Fruit fly (Drosophila melanogaster) whole organism, embryonic: ENCODE data around the gene TRAM.

Experiments
- Adf1 ChIP-seq: fragments of 200-800 bp; sonication (Bioruptor generic); IDR thresholded peaks from 2 replicates; pipeline ENCODE4 v1.3.6; 2022; ENCODE audit warnings: missing biosample characterization, missing genetic modification characterization
- CG13624 ChIP-seq: fragments of 200-800 bp; sonication (Bioruptor generic); optimal IDR thresholded peaks from 2 replicates; lab custom pipeline; 2016; ENCODE audit warnings: missing biosample characterization, missing genetic modification characterization
- CG14441 ChIP-seq: fragments of 200-800 bp; sonication (Bioruptor generic); IDR thresholded peaks from 2 replicates; pipeline ENCODE4 v1.3.6; 2022; ENCODE audit warnings: missing biosample characterization, missing genetic modification characterization
- CG14667 ChIP-seq: fragments of 200-800 bp; sonication (Bioruptor generic); IDR thresholded peaks from 2 replicates; pipeline ENCODE4 v1.3.6; 2022; ENCODE audit warnings: missing biosample characterization, missing genetic modification characterization
- CG1529 ChIP-seq: fragments of 200-800 bp; sonication (Bioruptor generic); optimal IDR thresholded peaks from 3 replicates; lab custom pipeline; 2018; ENCODE audit warnings: missing biosample characterization, missing genetic modification characterization
- CG17385 ChIP-seq: fragments of 200-800 bp; sonication (Bioruptor generic); optimal IDR thresholded peaks from 3 replicates; lab custom pipeline; 2018; ENCODE audit warnings: missing biosample characterization, mild to moderate bottlenecking, missing genetic modification characterization
- CG18011 ChIP-seq: fragments of 200-800 bp; sonication (Bioruptor generic); optimal IDR thresholded peaks from 2 replicates; lab custom pipeline; 2017; ENCODE audit warnings: missing biosample characterization, missing genetic modification characterization, mild to moderate bottlenecking, moderate library complexity, missing genotype
- CG30431 ChIP-seq: fragments of 200-800 bp; sonication (Bioruptor generic); optimal IDR thresholded peaks from 2 replicates; lab custom pipeline; 2017; ENCODE audit warnings: missing biosample characterization, missing genetic modification characterization
- CG3065 ChIP-seq: fragments of 200-800 bp; sonication (Bioruptor generic); optimal IDR thresholded peaks from 2 replicates; lab custom pipeline; 2016; ENCODE audit warnings: missing biosample characterization, missing genetic modification characterization
- CG3163 ChIP-seq: fragments of 200-800 bp; sonication (Bioruptor generic); optimal IDR thresholded peaks from 3 replicates; lab custom pipeline; 2016; ENCODE audit warnings: missing biosample characterization, missing genetic modification characterization
- CG4360 ChIP-seq: fragments of 200-800 bp; sonication (Bioruptor generic); IDR thresholded peaks from 2 replicates; pipeline ENCODE4 v1.3.6; 2022; ENCODE audit warnings: missing biosample characterization, missing genetic modification characterization
- CG5180 ChIP-seq: fragments of 200-800 bp; sonication (Bioruptor generic); optimal IDR thresholded peaks from 3 replicates; lab custom pipeline; 2017; ENCODE audit warnings: missing biosample characterization, missing genetic modification characterization, mild to moderate bottlenecking, moderate library complexity, missing genetic modification reagents
- CG6272 ChIP-seq: fragments of 200-800 bp; sonication (Bioruptor generic); IDR thresholded peaks from 2 replicates; pipeline ENCODE4 v1.3.6; 2022; ENCODE audit warnings: missing biosample characterization, missing genetic modification characterization
- CG7372 ChIP-seq: fragments of 200-800 bp; sonication (Bioruptor generic); IDR thresholded peaks from 2 replicates; pipeline ENCODE4 v1.3.6; 2022; ENCODE audit warnings: missing biosample characterization, missing genetic modification characterization
- Hr78 ChIP-seq, 2 experiments: fragments of 200-800 bp in 1 of 2; fragments of >200 bp in 1 of 2; sonication (Bioruptor generic) in 1 of 2; optimal IDR thresholded peaks; 2 replicates each; lab custom pipeline; 2017 to 2019; ENCODE audit warnings: missing biosample characterization in 2 of 2, missing genetic modification characterization in 2 of 2, mild to moderate bottlenecking in 1 of 2, moderate library complexity in 1 of 2
- NC2α ChIP-seq: fragments of 200-800 bp; sonication (Bioruptor generic); optimal IDR thresholded peaks from 2 replicates; lab custom pipeline; 2016; ENCODE audit warnings: missing biosample characterization, missing genetic modification characterization
- Nf-YB ChIP-seq: fragments of 200-800 bp; sonication (Bioruptor generic); optimal IDR thresholded peaks from 3 replicates; lab custom pipeline; 2019; ENCODE audit warnings: missing biosample characterization, mild to moderate bottlenecking, missing genetic modification characterization, moderate library complexity
- Poxn ChIP-seq: fragments of 200-800 bp; sonication (Bioruptor generic); IDR thresholded peaks from 2 replicates; pipeline ENCODE4 v1.3.6; 2022; ENCODE audit warnings: missing biosample characterization, missing genetic modification characterization
- Usf ChIP-seq: fragments of 200-800 bp; sonication (Bioruptor generic); optimal IDR thresholded peaks from 2 replicates; lab custom pipeline; 2017; ENCODE audit warnings: missing genotype, missing biosample characterization, missing genetic modification characterization
- ap ChIP-seq: fragments of 200-800 bp; sonication (Bioruptor generic); IDR thresholded peaks from 2 replicates; pipeline ENCODE4 v1.3.6; 2022; ENCODE audit warnings: missing biosample characterization, missing genetic modification characterization
- bbx ChIP-seq: fragments of 200-800 bp; sonication (Bioruptor generic); IDR thresholded peaks from 2 replicates; pipeline ENCODE4 v1.3.6; 2022; ENCODE audit warnings: missing biosample characterization, missing genetic modification characterization; ENCODE audit not compliant: partially characterized antibody
- cas ChIP-seq: fragments of 200-800 bp; sonication (Bioruptor generic); IDR thresholded peaks from 2 replicates; pipeline ENCODE4 v1.3.6; 2022; ENCODE audit warnings: missing biosample characterization, missing genetic modification characterization
- croc ChIP-seq: fragments of 200-800 bp; sonication (Bioruptor generic); conservative IDR thresholded peaks from 3 replicates; pipeline ENCODE4 v1.3.6; 2022; ENCODE audit warnings: missing biosample characterization, missing genetic modification characterization
- crp ChIP-seq, 2 experiments: fragments of 200-800 bp; sonication (Bioruptor generic); optimal IDR thresholded peaks; 2 replicates in 1 of 2; 3 replicates in 1 of 2; lab custom pipeline; 2017; ENCODE audit warnings: missing biosample characterization in 2 of 2, missing genetic modification characterization in 2 of 2, mild to moderate bottlenecking in 1 of 2, moderate library complexity in 1 of 2
- cwo ChIP-seq: fragments of 200-800 bp; sonication (Bioruptor generic); optimal IDR thresholded peaks from 3 replicates; lab custom pipeline; 2017; ENCODE audit warnings: missing biosample characterization, missing genetic modification characterization, mild to moderate bottlenecking, moderate library complexity, missing genetic modification reagents
- dan ChIP-seq: fragments of 200-800 bp; sonication (Bioruptor generic); IDR thresholded peaks from 2 replicates; pipeline ENCODE4 v1.3.6; 2022; ENCODE audit warnings: missing biosample characterization, missing genetic modification characterization
- dysf ChIP-seq: fragments of 200-800 bp; sonication (Bioruptor generic); IDR thresholded peaks from 3 replicates; pipeline ENCODE4 v1.3.6; 2022; ENCODE audit warnings: missing biosample characterization, missing genetic modification characterization
- fd96Cb ChIP-seq: fragments of 200-800 bp; sonication (Bioruptor generic); optimal IDR thresholded peaks from 2 replicates; lab custom pipeline; 2018; ENCODE audit warnings: missing biosample characterization, mild to moderate bottlenecking, missing genetic modification characterization, moderate library complexity
- gcm ChIP-seq: fragments of 200-800 bp; sonication (Bioruptor generic); optimal IDR thresholded peaks from 2 replicates; lab custom pipeline; 2019; ENCODE audit warnings: missing biosample characterization, mild to moderate bottlenecking, missing genetic modification characterization, moderate library complexity
- jigr1 ChIP-seq: fragments of 200-800 bp; sonication (Bioruptor generic); IDR thresholded peaks from 3 replicates; pipeline ENCODE4 v1.3.6; 2022; ENCODE audit warnings: missing biosample characterization, missing genetic modification characterization
- knrl ChIP-seq: fragments of 200-800 bp; sonication (Bioruptor generic); IDR thresholded peaks from 3 replicates; pipeline ENCODE4 v1.3.6; 2022; ENCODE audit warnings: missing biosample characterization, missing genetic modification characterization; ENCODE audit not compliant: partially characterized antibody
- lmd ChIP-seq: fragments of 200-800 bp; sonication (Bioruptor generic); IDR thresholded peaks from 2 replicates; pipeline ENCODE4 v1.3.6; 2022; ENCODE audit warnings: missing biosample characterization, missing genetic modification characterization
- nom ChIP-seq: fragments of 200-800 bp; sonication (Bioruptor generic); optimal IDR thresholded peaks from 2 replicates; lab custom pipeline; 2017; ENCODE audit warnings: missing biosample characterization, missing genetic modification characterization, mild to moderate bottlenecking, moderate library complexity, missing genetic modification reagents
- oc ChIP-seq: fragments of 200-800 bp; sonication (Bioruptor generic); optimal IDR thresholded peaks from 2 replicates; lab custom pipeline; 2018; ENCODE audit warnings: missing biosample characterization, mild to moderate bottlenecking, missing genetic modification characterization, moderate library complexity
- repo ChIP-seq: fragments of 200-800 bp; sonication (Bioruptor generic); optimal IDR thresholded peaks from 2 replicates; lab custom pipeline; 2016; ENCODE audit warnings: missing biosample characterization, missing genetic modification characterization
- ro ChIP-seq: fragments of 200-800 bp; sonication (Bioruptor generic); IDR thresholded peaks from 2 replicates; pipeline ENCODE4 v1.3.6; 2022; ENCODE audit warnings: missing biosample characterization, missing genetic modification characterization
- sc ChIP-seq, 3 experiments: fragments of >200 bp in 2 of 3; fragments of 200-800 bp in 1 of 3; sonication (Bioruptor generic) in 1 of 3; optimal IDR thresholded peaks; 2 replicates in 2 of 3; 3 replicates in 1 of 3; lab custom pipeline; 2017; ENCODE audit warnings: mild to moderate bottlenecking in 1 of 3, missing biosample characterization in 1 of 3, missing genetic modification characterization in 1 of 3, missing genetic modification reagents in 1 of 3
- scrt ChIP-seq: fragments of 200-800 bp; sonication (Bioruptor generic); optimal IDR thresholded peaks from 2 replicates; lab custom pipeline; 2018; ENCODE audit warnings: missing biosample characterization, mild to moderate bottlenecking, missing genetic modification characterization, moderate library complexity
- shn ChIP-seq: fragments of 200-800 bp; sonication (Bioruptor generic); optimal IDR thresholded peaks from 3 replicates; lab custom pipeline; 2016; ENCODE audit warnings: missing biosample characterization, missing genetic modification characterization
- slou ChIP-seq: fragments of 200-800 bp; sonication (Bioruptor generic); optimal IDR thresholded peaks from 3 replicates; lab custom pipeline; 2016; ENCODE audit warnings: missing biosample characterization, missing genetic modification characterization
- sna ChIP-seq: fragments of 200-800 bp; sonication (Bioruptor generic); IDR thresholded peaks from 2 replicates; pipeline ENCODE4 v1.3.6; 2022; ENCODE audit warnings: missing biosample characterization, missing genetic modification characterization; ENCODE audit not compliant: partially characterized antibody
- sqz ChIP-seq: fragments of 200-800 bp; sonication (Bioruptor generic); optimal IDR thresholded peaks from 3 replicates; lab custom pipeline; 2018; ENCODE audit warnings: missing biosample characterization, mild to moderate bottlenecking, missing genetic modification characterization
- usp ChIP-seq: fragments of >200 bp; optimal IDR thresholded peaks from 2 replicates; lab custom pipeline; 2017; ENCODE audit warnings: missing biosample characterization, missing genetic modification characterization
- yki ChIP-seq: fragments of >200 bp; optimal IDR thresholded peaks from 3 replicates; lab custom pipeline; 2018
- z ChIP-seq: fragments of 200-800 bp; sonication (Bioruptor generic); IDR thresholded peaks from 3 replicates; pipeline ENCODE4 v1.3.6; 2022; ENCODE audit warnings: missing biosample characterization, missing genetic modification characterization

TRAM gene

DNA sequence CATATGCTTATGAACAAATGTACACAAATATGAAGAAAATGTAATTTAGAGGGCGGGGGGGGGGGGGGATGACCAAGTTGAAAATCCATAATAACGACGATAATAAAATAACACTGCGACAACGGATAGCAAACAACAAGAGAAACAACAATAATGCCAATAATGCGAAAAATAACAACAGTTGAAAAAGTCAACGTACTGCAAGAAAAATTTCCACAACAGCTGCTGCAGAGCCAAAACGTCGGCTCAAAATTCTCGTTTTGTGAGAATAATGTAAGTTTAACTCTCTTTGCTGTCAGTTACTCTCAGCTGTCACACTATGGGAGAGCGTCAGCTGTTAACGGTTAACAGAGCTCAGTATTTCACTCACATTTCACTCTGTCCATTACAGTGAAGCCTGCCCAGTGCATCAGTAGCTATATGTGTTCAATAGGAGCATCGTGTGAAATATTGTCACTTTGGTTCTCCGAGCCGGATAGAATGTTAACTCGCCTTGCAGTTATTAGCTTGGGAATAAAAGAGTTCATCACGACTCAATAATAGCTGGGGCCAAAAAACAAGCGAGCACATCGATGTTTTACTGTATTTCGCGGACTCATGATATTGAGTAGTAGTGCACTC, 34.2 kb upstream of the TRAM start (continued):
- TF ChIP-seq usp (GFP tag; lab: Kevin White, UChicago) (no peak), knrl (GFP tag; lab: Robert Waterston, UW) (no peak), CG14441 (peak; percentile 87), ap (GFP tag; lab: Robert Waterston, UW) (peak; percentile 74), CG6272 (GFP tag; lab: Robert Waterston, UW) (peak; percentile 55; the same call in 1 of the 2 replicates), dan (GFP tag; lab: Robert Waterston, UW) (peak; percentile 23; the same call in 1 of the 2 replicates), oc (tag; lab: Kevin White, UChicago) (peak; percentile 68), NC2α (GFP tag; lab: Kevin White, UChicago) (peak; percentile 44), shn (GFP tag; lab: Kevin White, UChicago) (peak; percentile 78), CG18011 (GFP tag; lab: Kevin White, UChicago) (peak; percentile 56), Usf (GFP tag; lab: Kevin White, UChicago) (peak; percentile 22), repo (GFP tag; lab: Kevin White, UChicago) (peak; percentile 60), CG7372 (GFP tag; lab: Robert Waterston, UW) (peak; percentile 74), ro (peak; percentile 63; the same call in 1 of the 2 replicates), Nf-YB (GFP tag; lab: Kevin White, UChicago) (peak; percentile 42), gcm (GFP tag; lab: Kevin White, UChicago) (peak; percentile 69), CG30431 (GFP tag; lab: Kevin White, UChicago) (peak; percentile 67), sc (optimal IDR thresholded peaks at IDR 0.05; lab: Kevin White, UChicago) (no peak), sc (GFP tag; optimal IDR thresholded peaks at IDR 0.05; lab: Kevin White, UChicago) (peak; percentile 27), lmd (GFP tag; lab: Robert Waterston, UW) (peak; percentile 81)

DNA sequence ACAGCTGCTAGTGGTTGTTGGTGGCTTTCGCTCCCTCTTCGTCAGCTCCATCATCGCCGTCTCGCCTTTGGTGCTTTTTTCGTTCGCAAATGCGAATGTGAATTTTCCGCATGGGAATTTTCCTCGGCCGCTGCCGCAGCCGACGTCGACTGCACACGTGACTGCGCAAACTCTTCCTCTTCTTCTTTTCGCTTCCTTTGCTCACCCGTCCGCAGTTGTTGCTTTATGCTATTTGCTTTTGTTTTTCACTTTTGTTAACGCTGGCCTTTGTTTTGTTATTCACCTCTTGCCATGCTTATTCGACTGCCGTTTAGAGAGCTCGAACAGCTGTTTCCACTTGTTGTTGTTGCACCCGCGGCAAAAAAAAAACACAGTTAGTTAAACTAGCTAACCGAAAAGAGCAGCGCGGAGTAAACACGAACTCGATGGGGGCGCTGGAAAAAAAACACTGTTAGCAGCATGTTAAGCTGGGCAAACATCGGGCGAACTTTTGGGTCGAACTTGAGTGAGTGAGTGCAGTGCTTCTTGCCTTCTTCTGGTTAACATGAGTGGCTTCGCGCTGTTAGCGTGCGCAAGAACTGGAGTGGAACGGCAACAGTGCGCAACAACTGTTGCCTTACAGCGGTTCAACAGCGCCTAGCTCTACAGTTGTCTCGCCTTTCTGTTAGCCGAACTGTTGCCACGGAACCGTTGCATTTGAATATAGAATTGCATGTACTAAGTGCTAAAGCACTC, 26.1 kb upstream of the TRAM start:
- TF ChIP-seq CG5180, result peak; percentile 92
- TF ChIP-seq CG13624, result no peak
- no peak for TF ChIP-seq fd96Cb
- peak; percentile 3 for TF ChIP-seq nom (GFP tag; lab: Kevin White, UChicago)
- TF ChIP-seq CG3065 (GFP tag; lab: Kevin White, UChicago), result no peak
- no peak for TF ChIP-seq CG1529
- TF ChIP-seq croc (GFP tag; lab: Robert Waterston, UW), result no peak
- no peak for TF ChIP-seq cas
- TF ChIP-seq sqz (GFP tag; lab: Kevin White, UChicago), result peak; percentile 88
- TF ChIP-seq dysf (GFP tag; lab: Robert Waterston, UW), result no peak
- TF ChIP-seq crp (GFP tag; optimal IDR thresholded peaks at IDR 0.05; lab: Kevin White, UChicago), result peak in 1 of 2 experiments; percentile 36
- TF ChIP-seq jigr1 (GFP tag; lab: Robert Waterston, UW), result no peak
- TF ChIP-seq bbx (GFP tag; lab: Robert Waterston, UW), result 0 out of 2 replicates have a peak, but pooled peaks have one; percentile 13
- peak; percentile 50 for TF ChIP-seq scrt (GFP tag; lab: Kevin White, UChicago)
- 0 out of 2 replicates have a peak, but pooled peaks have one; percentile 19 for TF ChIP-seq sna
- TF ChIP-seq cwo, result peak; percentile 59
- no peak for TF ChIP-seq Poxn
- peak; percentile 50; the same call in 1 of the 2 replicates for TF ChIP-seq CG4360 (GFP tag; lab: Robert Waterston, UW)
- no peak for TF ChIP-seq slou (GFP tag; lab: Kevin White, UChicago)
- peak; percentile 78 for TF ChIP-seq Adf1 (GFP tag; lab: Robert Waterston, UW)
- TF ChIP-seq Hr78 (GFP tag; optimal IDR thresholded peaks at IDR 0.05; lab: Kevin White, UChicago), result peak in 1 of 2 experiments; percentile 1
- TF ChIP-seq z (GFP tag; lab: Robert Waterston, UW), result peak; percentile 96
- TF ChIP-seq CG3163 (GFP tag; lab: Kevin White, UChicago), result no peak
- no peak for TF ChIP-seq yki (lab: Kevin White, UChicago)
- peak; percentile 60 for TF ChIP-seq CG17385 (GFP tag; lab: Kevin White, UChicago)
- no peak for TF ChIP-seq CG14667 (GFP tag; lab: Robert Waterston, UW)
- TF ChIP-seq, all 482 proteins: peak for 13
